Worm (Caenorhabditis elegans) whole organism, L4 larva: Measurements from ENCODE around the gene ttr-17.
A peak's percentile ranks its signal among the peaks of the same experiment; 100 is the strongest.

Experiments used
- F49E8.2 ChIP-seq: sonication (generic microtip); optimal IDR thresholded peaks from 2 replicates; lab custom pipeline; 2016; ENCODE audit warnings: missing compliant biosample characterization, mild to moderate bottlenecking, missing genetic modification characterization, borderline replicate concordance
- R02D3.7 ChIP-seq: fragments of 150-350 bp; sonication (generic microtip); optimal IDR thresholded peaks from 3 replicates; lab custom pipeline; 2014; ENCODE audit warnings: missing biosample characterization, missing genetic modification characterization
- T26A8.4 ChIP-seq: fragments of 200-800 bp; sonication (Bioruptor generic); IDR thresholded peaks from 2 replicates; pipeline ENCODE4 v1.3.6; 2022; ENCODE audit warnings: missing genetic modification characterization, missing compliant biosample characterization
- Y105C5A.15 ChIP-seq: fragments of 200-800 bp; sonication (Bioruptor generic); IDR thresholded peaks from 2 replicates; pipeline ENCODE4 v1.3.6; 2022; ENCODE audit warnings: missing genetic modification characterization, missing compliant biosample characterization
- Y48G9A.11 ChIP-seq: fragments of 200-800 bp; sonication (Bioruptor generic); IDR thresholded peaks from 2 replicates; pipeline ENCODE4 v1.3.6; 2022; ENCODE audit warnings: missing genetic modification reagents, missing genetic modification characterization, missing compliant biosample characterization
- ZK337.2 ChIP-seq: fragments of 200-800 bp; sonication (Bioruptor generic); IDR thresholded peaks from 2 replicates; pipeline ENCODE4 v1.3.6; 2022; ENCODE audit warnings: missing genetic modification reagents, missing genetic modification characterization, missing compliant biosample characterization
- ZK546.5 ChIP-seq, 2 experiments: sonication (generic microtip); optimal IDR thresholded peaks; 2 replicates each; lab custom pipeline; 2017; ENCODE audit warnings: missing biosample characterization in 2 of 2, missing genetic modification characterization in 2 of 2
- aha-1 ChIP-seq: fragments of 150-350 bp; peaks from one replicate; lab custom pipeline; 2014; ENCODE audit warnings: missing biosample characterization, missing genetic modification characterization
- ama-1 ChIP-seq: fragments of 150-350 bp; optimal IDR thresholded peaks from 2 replicates; lab custom pipeline; 2014; ENCODE audit warnings: inconsistent platforms, mixed read lengths
- arid-1 ChIP-seq: fragments of 200-800 bp; sonication (Bioruptor generic); conservative IDR thresholded peaks from 2 replicates; pipeline ENCODE4 v1.3.6; 2022; ENCODE audit warnings: missing genetic modification reagents, missing genetic modification characterization, missing compliant biosample characterization
- attf-4 ChIP-seq: sonication (generic microtip); optimal IDR thresholded peaks from 3 replicates; lab custom pipeline; 2017; ENCODE audit warnings: missing biosample characterization, missing genetic modification characterization
- ceh-28 ChIP-seq: fragments of 150-350 bp; optimal IDR thresholded peaks from 2 replicates; lab custom pipeline; 2014; ENCODE audit warnings: missing biosample characterization, missing genetic modification reagents, missing genetic modification characterization
- ceh-82 ChIP-seq: sonication (generic microtip); optimal IDR thresholded peaks from 2 replicates; lab custom pipeline; 2017; ENCODE audit warnings: missing biosample characterization, missing genetic modification characterization
- ces-1 ChIP-seq: fragments of 150-350 bp; sonication (generic microtip); optimal IDR thresholded peaks from 4 replicates; lab custom pipeline; 2014; ENCODE audit warnings: missing biosample characterization, missing genetic modification reagents, missing genetic modification characterization
- ctbp-1 ChIP-seq: fragments of 200-800 bp; sonication (Bioruptor generic); IDR thresholded peaks from 2 replicates; pipeline ENCODE4 v1.3.6; 2022; ENCODE audit warnings: missing genetic modification reagents, missing genetic modification characterization, missing compliant biosample characterization
- daf-16 ChIP-seq, 3 experiments: sonication (generic microtip); optimal IDR thresholded peaks; 2 replicates each; lab custom pipeline; 2016 to 2017; ENCODE audit warnings: missing genetic modification characterization in 3 of 3, missing genetic modification reagents in 3 of 3, mild to moderate bottlenecking in 2 of 3, missing compliant biosample characterization in 2 of 3, missing biosample characterization in 1 of 3, moderate library complexity in 1 of 3
- dmd-6 ChIP-seq: fragments of 200-800 bp; sonication (Bioruptor generic); IDR thresholded peaks from 2 replicates; pipeline ENCODE4 v1.3.6; 2022; ENCODE audit warnings: missing genetic modification reagents, missing genetic modification characterization, missing compliant biosample characterization
- duxl-1 ChIP-seq: sonication (generic microtip); optimal IDR thresholded peaks from 2 replicates; lab custom pipeline; 2016; ENCODE audit warnings: mild to moderate bottlenecking, missing genetic modification characterization, moderate library complexity, missing compliant biosample characterization; ENCODE audit not compliant: poor library complexity
- dve-1 ChIP-seq: sonication (generic microtip); optimal IDR thresholded peaks from 2 replicates; lab custom pipeline; 2017; ENCODE audit warnings: antibody characterized with exemption, mild to moderate bottlenecking, missing genetic modification characterization, missing compliant biosample characterization; ENCODE audit not compliant: insufficient read depth
- egl-27 ChIP-seq: sonication (generic microtip); optimal IDR thresholded peaks from 3 replicates; lab custom pipeline; 2017; ENCODE audit warnings: missing biosample characterization, missing genetic modification reagents, missing genetic modification characterization
- egl-43 ChIP-seq: fragments of 200-800 bp; sonication (Bioruptor generic); IDR thresholded peaks from 2 replicates; pipeline ENCODE4 v1.3.6; 2022; ENCODE audit warnings: missing genetic modification reagents, missing genetic modification characterization, missing compliant biosample characterization
- gei-8 ChIP-seq: fragments of 200-800 bp; sonication (Bioruptor generic); optimal IDR thresholded peaks from 2 replicates; lab custom pipeline; 2018; ENCODE audit warnings: mild to moderate bottlenecking, missing genetic modification characterization, missing compliant biosample characterization
- hif-1 ChIP-seq, 2 experiments: sonication (generic microtip); optimal IDR thresholded peaks; 2 replicates each; lab custom pipeline; 2016 to 2017; ENCODE audit warnings: missing compliant biosample characterization in 2 of 2, missing genetic modification characterization in 2 of 2, missing genetic modification reagents in 2 of 2, missing genotype in 2 of 2, mild to moderate bottlenecking in 1 of 2
- jun-1 ChIP-seq: fragments of 150-350 bp; optimal IDR thresholded peaks from 2 replicates; lab custom pipeline; 2014; ENCODE audit warnings: missing biosample characterization, missing genetic modification reagents, missing genetic modification characterization
- lin-29 ChIP-seq: fragments of 200-800 bp; sonication (Bioruptor generic); IDR thresholded peaks from 2 replicates; pipeline ENCODE4 v1.3.6; 2022; ENCODE audit warnings: missing genetic modification reagents, missing genetic modification characterization, missing compliant biosample characterization
- lin-38 ChIP-seq: fragments of 200-800 bp; sonication (Bioruptor generic); IDR thresholded peaks from 2 replicates; pipeline ENCODE4 v1.3.6; 2022; ENCODE audit warnings: missing genetic modification reagents, missing genetic modification characterization, missing compliant biosample characterization
- lsy-2 ChIP-seq, 2 experiments: fragments of 150-350 bp in 1 of 2; sonication (generic microtip) in 1 of 2; optimal IDR thresholded peaks; 2 replicates each; lab custom pipeline; 2014 to 2017; ENCODE audit warnings: missing biosample characterization in 2 of 2, missing genetic modification characterization in 2 of 2
- mdl-1 ChIP-seq, 2 experiments: fragments of 150-350 bp in 1 of 2; sonication (generic microtip) in 1 of 2; optimal IDR thresholded peaks; 2 replicates each; lab custom pipeline; 2014 to 2017; ENCODE audit warnings: missing biosample characterization in 2 of 2, missing genetic modification characterization in 2 of 2
- mdt-29 ChIP-seq: fragments of 200-800 bp; sonication (Bioruptor generic); IDR thresholded peaks from 2 replicates; pipeline ENCODE4 v1.3.6; 2022; ENCODE audit warnings: missing genetic modification reagents, missing genetic modification characterization, missing compliant biosample characterization
- nhr-10 ChIP-seq: fragments of 150-350 bp; optimal IDR thresholded peaks from 2 replicates; lab custom pipeline; 2014; ENCODE audit warnings: missing biosample characterization, missing genetic modification characterization
- nhr-102 ChIP-seq: sonication (generic microtip); optimal IDR thresholded peaks from 2 replicates; lab custom pipeline; 2016; ENCODE audit warnings: mild to moderate bottlenecking, missing genetic modification characterization, moderate library complexity, missing compliant biosample characterization
- nhr-11 ChIP-seq: fragments of 150-350 bp; optimal IDR thresholded peaks from 2 replicates; lab custom pipeline; 2014; ENCODE audit warnings: missing biosample characterization, missing genetic modification characterization
- nhr-48 ChIP-seq: sonication (generic microtip); optimal IDR thresholded peaks from 2 replicates; lab custom pipeline; 2016; ENCODE audit warnings: mild to moderate bottlenecking, missing genetic modification characterization, missing compliant biosample characterization
- nhr-77 ChIP-seq: fragments of 150-350 bp; optimal IDR thresholded peaks from 2 replicates; lab custom pipeline; 2014; ENCODE audit warnings: missing biosample characterization, missing genetic modification characterization
- pha-4 ChIP-seq, 2 experiments: fragments of 150-350 bp in 1 of 2; fragments of 200-800 bp in 1 of 2; sonication (Bioruptor generic) in 1 of 2; IDR thresholded peaks in 1 of 2; optimal IDR thresholded peaks in 1 of 2; 2 replicates each; pipeline versions ENCODE4 v1.3.6 to Lab custom; 2014 to 2022; ENCODE audit warnings: missing genetic modification characterization in 2 of 2, missing genetic modification reagents in 2 of 2, missing biosample characterization in 1 of 2, missing compliant biosample characterization in 1 of 2
- php-3 ChIP-seq: fragments of 200-800 bp; sonication (Bioruptor generic); IDR thresholded peaks from 2 replicates; pipeline ENCODE4 v1.3.6; 2022; ENCODE audit warnings: missing genetic modification reagents, missing genetic modification characterization, missing compliant biosample characterization
- pqm-1 ChIP-seq: sonication (generic microtip); optimal IDR thresholded peaks from 2 replicates; lab custom pipeline; 2017; ENCODE audit warnings: missing biosample characterization, missing genetic modification characterization
- rbr-2 ChIP-seq: sonication (generic microtip); optimal IDR thresholded peaks from 2 replicates; lab custom pipeline; 2016; ENCODE audit warnings: missing genotype, missing genetic modification characterization, missing compliant biosample characterization
- saeg-2 ChIP-seq: fragments of 200-800 bp; sonication (Bioruptor generic); IDR thresholded peaks from 2 replicates; pipeline ENCODE4 v1.3.6; 2022; ENCODE audit warnings: missing genetic modification reagents, missing genetic modification characterization, missing compliant biosample characterization
- sdz-12 ChIP-seq: fragments of 200-800 bp; sonication (Bioruptor generic); optimal IDR thresholded peaks from 2 replicates; lab custom pipeline; 2018; ENCODE audit warnings: mild to moderate bottlenecking, missing genetic modification characterization, missing compliant biosample characterization
- spr-3 ChIP-seq: fragments of 200-800 bp; sonication (Bioruptor generic); optimal IDR thresholded peaks from 2 replicates; lab custom pipeline; 2018; ENCODE audit warnings: mild to moderate bottlenecking, missing genetic modification characterization, missing compliant biosample characterization
- unc-39 ChIP-seq: sonication (generic microtip); optimal IDR thresholded peaks from 2 replicates; lab custom pipeline; 2017; ENCODE audit warnings: missing biosample characterization, missing genetic modification characterization
- unc-62 ChIP-seq, 3 experiments: fragments of 150-350 bp in 1 of 3; sonication (generic microtip); optimal IDR thresholded peaks in 2 of 3; peaks in 1 of 3; 1 replicate in 1 of 3; 2 replicates in 2 of 3; lab custom pipeline; 2014 to 2017; ENCODE audit warnings: missing biosample characterization in 3 of 3, missing genetic modification characterization in 3 of 3, missing genetic modification reagents in 3 of 3, missing genotype in 1 of 3
- zfp-3 ChIP-seq: fragments of 200-800 bp; sonication (Bioruptor generic); conservative IDR thresholded peaks from 2 replicates; pipeline ENCODE4 v1.3.6; 2022; ENCODE audit warnings: missing genetic modification reagents, missing genetic modification characterization, missing compliant biosample characterization
- zip-2 ChIP-seq: fragments of 150-350 bp; optimal IDR thresholded peaks from 2 replicates; lab custom pipeline; 2014; ENCODE audit warnings: missing biosample characterization, missing genetic modification characterization

The ttr-17 gene

DNA sequence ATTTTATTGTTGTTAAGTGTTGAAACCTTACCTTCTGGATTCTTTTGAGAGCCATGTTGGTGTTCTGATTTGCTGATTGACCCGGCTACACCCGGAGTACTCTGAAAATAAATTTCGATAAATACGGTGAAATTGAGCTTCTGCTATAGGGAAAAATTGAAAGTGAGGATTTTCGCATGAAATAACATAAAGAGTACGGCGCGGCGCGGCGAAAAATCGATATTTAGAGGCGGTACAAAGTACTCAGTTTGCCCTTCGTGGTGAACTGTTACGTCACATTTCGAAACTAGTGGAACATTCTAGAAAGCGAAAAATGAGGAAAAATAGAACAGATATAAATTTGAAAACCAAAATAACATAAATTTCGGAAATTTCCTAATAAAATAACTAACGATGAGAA, 15.3 kb upstream of the ttr-17 start, which contains the start of gene let-70:
TSS of gene let-70 (minus strand) at position 101 of the 400 bp plus-strand sequence.
- TF ChIP-seq egl-43 (GFP tag; lab: Robert Waterston, UW) (0 out of 2 replicates have a peak, but pooled peaks have one; percentile 30), zip-2 (peak; percentile 10), ama-1 (lab: Kevin White, UChicago) (no peak), ceh-28 (peak; percentile 18), ces-1 (GFP tag; lab: Kevin White, UChicago) (no peak), arid-1 (GFP tag; lab: Robert Waterston, UW) (0 out of 2 replicates have a peak, but pooled peaks have one; percentile 20), aha-1 (tag; lab: Kevin White, UChicago) (peak; percentile 90), pha-4 (GFP tag; IDR thresholded peaks at IDR 0.05; lab: Robert Waterston, UW) (0 out of 2 replicates have a peak, but pooled peaks have one; percentile 2), pha-4 (tag; optimal IDR thresholded peaks at IDR 0.05; lab: Kevin White, UChicago) (no peak), nhr-77 (tag; lab: Kevin White, UChicago) (no peak), mdt-29 (0 out of 2 replicates have a peak, but pooled peaks have one; percentile 5)

- TF ChIP-seq pha-4 (GFP tag; IDR thresholded peaks at IDR 0.05; lab: Robert Waterston, UW): no peak
- TF ChIP-seq pha-4 (tag; optimal IDR thresholded peaks at IDR 0.05; lab: Kevin White, UChicago): no peak
- peak; percentile 17 for TF ChIP-seq nhr-102 (tag; lab: Kevin White, UChicago)
- no peak for TF ChIP-seq mdt-29
- TF ChIP-seq dve-1 (tag; lab: Kevin White, UChicago): peak; percentile 61
- TF ChIP-seq hif-1 (tag; optimal IDR thresholded peaks at IDR 0.05; lab: Kevin White, UChicago): peak in 1 of 2 experiments; percentile 10
- peak; percentile 70 for TF ChIP-seq spr-3 (GFP tag; lab: Kevin White, UChicago)
- TF ChIP-seq ctbp-1 (GFP tag; lab: Robert Waterston, UW): 0 out of 2 replicates have a peak, but pooled peaks have one; percentile 25
- TF ChIP-seq php-3 (GFP tag; lab: Robert Waterston, UW): peak; percentile 23; the same call in 1 of the 2 replicates
- TF ChIP-seq Y105C5A.15 (GFP tag; lab: Robert Waterston, UW): no peak
- TF ChIP-seq lin-38 (GFP tag; lab: Robert Waterston, UW): 0 out of 2 replicates have a peak, but pooled peaks have one; percentile 24
- no peak for TF ChIP-seq nhr-11 (tag; lab: Kevin White, UChicago)
- TF ChIP-seq ZK546.5 (tag; optimal IDR thresholded peaks at IDR 0.05; lab: Kevin White, UChicago): no peak
- peak; percentile 71 for TF ChIP-seq T26A8.4 (GFP tag; lab: Robert Waterston, UW)
- TF ChIP-seq daf-16 (GFP tag; optimal IDR thresholded peaks at IDR 0.05; lab: Kevin White, UChicago): no peak
- TF ChIP-seq daf-16 (tag; optimal IDR thresholded peaks at IDR 0.05; lab: Kevin White, UChicago): peak; percentile 51
- peak; percentile 83 for TF ChIP-seq ama-1 (lab: Kevin White, UChicago)
- TF ChIP-seq pqm-1 (tag; lab: Kevin White, UChicago): no peak
- TF ChIP-seq lsy-2 (tag; optimal IDR thresholded peaks at IDR 0.05; lab: Kevin White, UChicago): peak in 1 of 2 experiments; percentile 21
- TF ChIP-seq lin-29 (GFP tag; lab: Robert Waterston, UW): peak; percentile 22; the same call in 1 of the 2 replicates
- no peak for TF ChIP-seq sdz-12
- TF ChIP-seq saeg-2 (GFP tag; lab: Robert Waterston, UW): no peak
- peak in 1 of 2 experiments; percentile 77 for TF ChIP-seq unc-62 (GFP tag; optimal IDR thresholded peaks at IDR 0.05 in 1 of 2; lab: Kevin White, UChicago)
- TF ChIP-seq unc-62 (tag; optimal IDR thresholded peaks at IDR 0.05; lab: Kevin White, UChicago): no peak
- no peak for TF ChIP-seq nhr-10 (tag; lab: Kevin White, UChicago)
- no peak for TF ChIP-seq R02D3.7 (tag; lab: Kevin White, UChicago)
- no peak for TF ChIP-seq duxl-1 (tag; lab: Kevin White, UChicago)
- no peak for TF ChIP-seq egl-43 (GFP tag; lab: Robert Waterston, UW)
- no peak for TF ChIP-seq nhr-48 (tag; lab: Kevin White, UChicago)
- peak; percentile 13; the same call in 1 of the 2 replicates for TF ChIP-seq dmd-6 (GFP tag; lab: Robert Waterston, UW)
- no peak for TF ChIP-seq ceh-28
- TF ChIP-seq F49E8.2 (tag; lab: Kevin White, UChicago): no peak
- TF ChIP-seq ZK337.2 (GFP tag; lab: Robert Waterston, UW): no peak
- TF ChIP-seq zfp-3 (GFP tag; lab: Robert Waterston, UW): peak; percentile 69; the same call in 1 of the 2 replicates
- no peak for TF ChIP-seq egl-27
- no peak for TF ChIP-seq ceh-82
- TF ChIP-seq jun-1: no peak
- TF ChIP-seq attf-4: no peak
- TF ChIP-seq Y48G9A.11 (GFP tag; lab: Robert Waterston, UW): no peak
- peak; percentile 44 for TF ChIP-seq zip-2
- TF ChIP-seq mdl-1 (tag; optimal IDR thresholded peaks at IDR 0.05; lab: Kevin White, UChicago): peak in 1 of 2 experiments; percentile 5
- TF ChIP-seq unc-39 (tag; lab: Kevin White, UChicago): no peak
- TF ChIP-seq gei-8 (GFP tag; lab: Kevin White, UChicago): peak; percentile 25
- no peak for TF ChIP-seq rbr-2 (tag; lab: Kevin White, UChicago)
Observed at ce11 chrIV:11080823-11081285, 14.0 kb upstream of the ttr-17 start, which contains the start of gene atg-7. Gene atg-7 (minus strand): TSS chrIV:11081055.
